Fruit fly (Drosophila melanogaster) whole organism, embryonic: ENCODE results near the gene CG10874.

Experiments
- Blimp-1 ChIP-seq: fragments of 200-800 bp; sonication (Bioruptor generic); optimal IDR thresholded peaks from 3 replicates; lab custom pipeline; 2018; ENCODE audit warnings: missing biosample characterization, missing genetic modification characterization, mild to moderate bottlenecking, moderate library complexity, missing genetic modification reagents
- BtbVII ChIP-seq: fragments of 200-800 bp; sonication (Bioruptor generic); optimal IDR thresholded peaks from 3 replicates; lab custom pipeline; 2017; ENCODE audit warnings: missing biosample characterization, mild to moderate bottlenecking, missing genetic modification characterization
- CG10431 ChIP-seq: fragments of 200-800 bp; sonication (Bioruptor generic); optimal IDR thresholded peaks from 3 replicates; lab custom pipeline; 2018; ENCODE audit warnings: missing biosample characterization, mild to moderate bottlenecking, missing genetic modification characterization
- CG13894 ChIP-seq: fragments of 200-800 bp; sonication (Bioruptor generic); optimal IDR thresholded peaks from 3 replicates; lab custom pipeline; 2018; ENCODE audit warnings: missing biosample characterization, mild to moderate bottlenecking, missing genetic modification characterization, moderate library complexity
- CG14050 ChIP-seq: fragments of 200-800 bp; sonication (Bioruptor generic); IDR thresholded peaks from 3 replicates; pipeline ENCODE4 v1.3.6; 2022; ENCODE audit warnings: missing biosample characterization, missing genetic modification characterization
- CG15696 ChIP-seq: fragments of 200-800 bp; sonication (Bioruptor generic); optimal IDR thresholded peaks from 2 replicates; lab custom pipeline; 2019; ENCODE audit warnings: missing biosample characterization, mild to moderate bottlenecking, missing genetic modification characterization, moderate library complexity
- CG1603 ChIP-seq: fragments of 200-800 bp; sonication (Bioruptor generic); optimal IDR thresholded peaks from 2 replicates; lab custom pipeline; 2019; ENCODE audit warnings: missing biosample characterization, mild to moderate bottlenecking, missing genetic modification characterization, moderate library complexity
- CG18764 ChIP-seq: fragments of 200-800 bp; sonication (Bioruptor generic); optimal IDR thresholded peaks from 3 replicates; lab custom pipeline; 2016; ENCODE audit warnings: missing biosample characterization, missing genetic modification characterization
- CG2116 ChIP-seq: fragments of 200-800 bp; sonication (Bioruptor generic); optimal IDR thresholded peaks from 3 replicates; lab custom pipeline; 2018; ENCODE audit warnings: missing biosample characterization, mild to moderate bottlenecking, missing genetic modification characterization
- CG30020 ChIP-seq: fragments of 200-800 bp; optimal IDR thresholded peaks from 2 replicates; lab custom pipeline; 2019; ENCODE audit warnings: missing biosample characterization, mild to moderate bottlenecking, missing genetic modification characterization, moderate library complexity
- CG42726 ChIP-seq: fragments of 200-800 bp; sonication (Bioruptor generic); IDR thresholded peaks from 2 replicates; pipeline ENCODE4 v1.3.6; 2022; ENCODE audit warnings: missing biosample characterization, missing genetic modification characterization; ENCODE audit not compliant: partially characterized antibody
- CG4404 ChIP-seq: fragments of 200-800 bp; sonication (Bioruptor generic); IDR thresholded peaks from 2 replicates; pipeline ENCODE4 v1.3.6; 2022; ENCODE audit warnings: missing biosample characterization, missing genetic modification characterization
- CG4854 ChIP-seq: fragments of 200-800 bp; sonication (Bioruptor generic); optimal IDR thresholded peaks from 2 replicates; lab custom pipeline; 2016; ENCODE audit warnings: missing biosample characterization, missing genetic modification characterization, inconsistent platforms
- CG6175 ChIP-seq: fragments of 200-800 bp; sonication (Bioruptor generic); IDR thresholded peaks from 3 replicates; pipeline ENCODE4 v1.3.6; 2022; ENCODE audit warnings: missing biosample characterization, missing genetic modification characterization
- CG6654 ChIP-seq: fragments of 200-800 bp; sonication (Bioruptor generic); optimal IDR thresholded peaks from 2 replicates; lab custom pipeline; 2017; ENCODE audit warnings: missing biosample characterization, mild to moderate bottlenecking, missing genetic modification characterization
- CG8388 ChIP-seq: fragments of 200-800 bp; sonication (Bioruptor generic); optimal IDR thresholded peaks from 2 replicates; lab custom pipeline; 2019; ENCODE audit warnings: missing biosample characterization, mild to moderate bottlenecking, missing genetic modification characterization, moderate library complexity
- CG9727 ChIP-seq: fragments of 200-800 bp; sonication (Bioruptor generic); optimal IDR thresholded peaks from 3 replicates; lab custom pipeline; 2017; ENCODE audit warnings: missing biosample characterization, mild to moderate bottlenecking, missing genetic modification characterization
- D19B ChIP-seq: fragments of 200-800 bp; sonication (Bioruptor generic); optimal IDR thresholded peaks from 2 replicates; lab custom pipeline; 2017; ENCODE audit warnings: missing biosample characterization, mild to moderate bottlenecking, missing genetic modification characterization
- Dad ChIP-seq: fragments of 200-800 bp; sonication (Bioruptor generic); optimal IDR thresholded peaks from 3 replicates; lab custom pipeline; 2016; ENCODE audit warnings: missing biosample characterization, missing genetic modification characterization
- Doc2 ChIP-seq: fragments of 200-800 bp; sonication (Bioruptor generic); IDR thresholded peaks from 2 replicates; pipeline ENCODE4 v1.3.6; 2022; ENCODE audit warnings: missing biosample characterization, missing genetic modification characterization
- Drgx ChIP-seq: fragments of 200-800 bp; sonication (Bioruptor generic); IDR thresholded peaks from 2 replicates; pipeline ENCODE4 v1.3.6; 2022; ENCODE audit warnings: missing biosample characterization, missing genetic modification characterization
- Fer3 ChIP-seq: fragments of 200-800 bp; sonication (Bioruptor generic); optimal IDR thresholded peaks from 2 replicates; lab custom pipeline; 2018; ENCODE audit warnings: missing biosample characterization, mild to moderate bottlenecking, missing genetic modification characterization, moderate library complexity
- Gug ChIP-seq: fragments of 200-800 bp; sonication (Bioruptor generic); IDR thresholded peaks from 4 replicates; pipeline ENCODE4 v1.3.6; 2022; ENCODE audit warnings: missing biosample characterization, missing genetic modification characterization
- HLH3B ChIP-seq: fragments of 200-800 bp; sonication (Bioruptor generic); IDR thresholded peaks from 2 replicates; pipeline ENCODE4 v1.3.6; 2022; ENCODE audit warnings: missing biosample characterization, missing genetic modification characterization
- Kr ChIP-seq: fragments of 200-800 bp; sonication (Bioruptor generic); optimal IDR thresholded peaks from 2 replicates; lab custom pipeline; 2017; ENCODE audit warnings: missing biosample characterization, mild to moderate bottlenecking, missing genetic modification characterization
- NC2β ChIP-seq: fragments of 200-800 bp; sonication (Bioruptor generic); optimal IDR thresholded peaks from 2 replicates; lab custom pipeline; 2016; ENCODE audit warnings: missing biosample characterization, missing genetic modification characterization
- Optix ChIP-seq: fragments of 200-800 bp; sonication (Bioruptor generic); IDR thresholded peaks from 3 replicates; pipeline ENCODE4 v1.3.6; 2022; ENCODE audit warnings: missing biosample characterization, missing genetic modification characterization
- Poxn ChIP-seq: fragments of 200-800 bp; sonication (Bioruptor generic); IDR thresholded peaks from 2 replicates; pipeline ENCODE4 v1.3.6; 2022; ENCODE audit warnings: missing biosample characterization, missing genetic modification characterization
- Ravus ChIP-seq: fragments of 200-800 bp; sonication (Bioruptor generic); IDR thresholded peaks from 2 replicates; pipeline ENCODE4 v1.3.6; 2022; ENCODE audit warnings: missing biosample characterization, missing genetic modification characterization
- al ChIP-seq: fragments of 200-800 bp; sonication (Bioruptor generic); IDR thresholded peaks from 2 replicates; pipeline ENCODE4 v1.3.6; 2022; ENCODE audit warnings: missing biosample characterization, missing genetic modification characterization
- amos ChIP-seq: fragments of 200-800 bp; sonication (Bioruptor generic); IDR thresholded peaks from 2 replicates; pipeline ENCODE4 v1.3.6; 2022; ENCODE audit warnings: missing biosample characterization, missing genetic modification characterization; ENCODE audit not compliant: partially characterized antibody
- ap ChIP-seq: fragments of 200-800 bp; sonication (Bioruptor generic); IDR thresholded peaks from 2 replicates; pipeline ENCODE4 v1.3.6; 2022; ENCODE audit warnings: missing biosample characterization, missing genetic modification characterization
- ase ChIP-seq: fragments of 200-800 bp; sonication (Bioruptor generic); IDR thresholded peaks from 3 replicates; pipeline ENCODE4 v1.3.6; 2022; ENCODE audit warnings: missing biosample characterization, missing genetic modification characterization
- cas ChIP-seq: fragments of 200-800 bp; sonication (Bioruptor generic); IDR thresholded peaks from 2 replicates; pipeline ENCODE4 v1.3.6; 2022; ENCODE audit warnings: missing biosample characterization, missing genetic modification characterization
- chinmo ChIP-seq: fragments of 200-800 bp; sonication (Bioruptor generic); IDR thresholded peaks from 4 replicates; pipeline ENCODE4 v1.3.6; 2022; ENCODE audit warnings: missing biosample characterization, missing genetic modification characterization; ENCODE audit not compliant: partially characterized antibody
- dan ChIP-seq: fragments of 200-800 bp; sonication (Bioruptor generic); IDR thresholded peaks from 2 replicates; pipeline ENCODE4 v1.3.6; 2022; ENCODE audit warnings: missing biosample characterization, missing genetic modification characterization
- danr ChIP-seq: fragments of 200-800 bp; sonication (Bioruptor generic); IDR thresholded peaks from 2 replicates; pipeline ENCODE4 v1.3.6; 2022; ENCODE audit warnings: missing biosample characterization, missing genetic modification characterization
- dysf ChIP-seq: fragments of 200-800 bp; sonication (Bioruptor generic); IDR thresholded peaks from 3 replicates; pipeline ENCODE4 v1.3.6; 2022; ENCODE audit warnings: missing biosample characterization, missing genetic modification characterization
- ems ChIP-seq: fragments of 200-800 bp; sonication (Bioruptor generic); optimal IDR thresholded peaks from 3 replicates; lab custom pipeline; 2016; ENCODE audit warnings: missing biosample characterization, missing genetic modification characterization
- exex ChIP-seq: fragments of 200-800 bp; sonication (Bioruptor generic); optimal IDR thresholded peaks from 4 replicates; lab custom pipeline; 2018; ENCODE audit warnings: missing biosample characterization, mild to moderate bottlenecking, missing genetic modification characterization, moderate library complexity
- jigr1 ChIP-seq: fragments of 200-800 bp; sonication (Bioruptor generic); IDR thresholded peaks from 3 replicates; pipeline ENCODE4 v1.3.6; 2022; ENCODE audit warnings: missing biosample characterization, missing genetic modification characterization
- kay ChIP-seq: fragments of 200-800 bp; sonication (Bioruptor generic); optimal IDR thresholded peaks from 2 replicates; lab custom pipeline; 2016; ENCODE audit warnings: missing biosample characterization, missing genetic modification characterization
- nmo ChIP-seq: fragments of 200-800 bp; sonication (Bioruptor generic); optimal IDR thresholded peaks from 2 replicates; lab custom pipeline; 2018; ENCODE audit warnings: missing biosample characterization, mild to moderate bottlenecking, missing genetic modification characterization, moderate library complexity
- salm ChIP-seq: fragments of 200-800 bp; sonication (Bioruptor generic); optimal IDR thresholded peaks from 2 replicates; lab custom pipeline; 2018; ENCODE audit warnings: missing biosample characterization, mild to moderate bottlenecking, missing genetic modification characterization
- sima ChIP-seq: fragments of 200-800 bp; sonication (Bioruptor generic); optimal IDR thresholded peaks from 2 replicates; lab custom pipeline; 2016; ENCODE audit warnings: missing biosample characterization, missing genetic modification characterization
- sqz ChIP-seq: fragments of 200-800 bp; sonication (Bioruptor generic); optimal IDR thresholded peaks from 3 replicates; lab custom pipeline; 2018; ENCODE audit warnings: missing biosample characterization, mild to moderate bottlenecking, missing genetic modification characterization
- tap ChIP-seq: fragments of 200-800 bp; optimal IDR thresholded peaks from 3 replicates; lab custom pipeline; 2019; ENCODE audit warnings: missing biosample characterization, mild to moderate bottlenecking, missing genetic modification characterization, moderate library complexity
- unc-4 ChIP-seq: fragments of 200-800 bp; sonication (Bioruptor generic); IDR thresholded peaks from 2 replicates; pipeline ENCODE4 v1.3.6; 2022; ENCODE audit warnings: missing biosample characterization, missing genetic modification characterization; ENCODE audit not compliant: partially characterized antibody
- vfl ChIP-seq: fragments of 200-800 bp; sonication (Bioruptor generic); optimal IDR thresholded peaks from 2 replicates; lab custom pipeline; 2016; ENCODE audit warnings: missing biosample characterization, missing genetic modification characterization

Gene CG10874

dm6 chr2L:2161244-2162243, 30.6 kb downstream of the CG10874 start (continued):
- TF ChIP-seq CG30020 (tag; lab: Kevin White, UChicago) (no peak), HLH3B (GFP tag; lab: Robert Waterston, UW) (peak; percentile 39; the same call in 1 of the 2 replicates), amos (GFP tag; lab: Robert Waterston, UW) (no peak), tap (no peak), exex (tag; lab: Kevin White, UChicago) (no peak), CG2116 (GFP tag; lab: Kevin White, UChicago) (no peak), CG10431 (GFP tag; lab: Kevin White, UChicago) (no peak), danr (GFP tag; lab: Robert Waterston, UW) (no peak), salm (tag; lab: Kevin White, UChicago) (no peak), Blimp-1 (GFP tag; lab: Kevin White, UChicago) (no peak), Drgx (GFP tag; lab: Robert Waterston, UW) (0 out of 2 replicates have a peak, but pooled peaks have one; percentile 21), CG15696 (no peak), CG1603 (no peak), D19B (GFP tag; lab: Kevin White, UChicago) (no peak), CG6654 (GFP tag; lab: Kevin White, UChicago) (peak; percentile 35), chinmo (GFP tag; lab: Robert Waterston, UW) (peak; percentile 92; the same call in 3 of the 4 replicates), CG14050 (no peak), CG4854 (GFP tag; lab: Kevin White, UChicago) (no peak), CG6175 (GFP tag; lab: Robert Waterston, UW) (peak; percentile 87; the same call in 2 of the 3 replicates), unc-4 (GFP tag; lab: Robert Waterston, UW) (no peak), ap (GFP tag; lab: Robert Waterston, UW) (peak; percentile 34; the same call in 1 of the 2 replicates), CG4404 (GFP tag; lab: Robert Waterston, UW) (peak; percentile 36; the same call in 1 of the 2 replicates), nmo (GFP tag; lab: Kevin White, UChicago) (peak; percentile 65), sqz (GFP tag; lab: Kevin White, UChicago) (peak; percentile 94), Poxn (GFP tag; lab: Robert Waterston, UW) (no peak), Ravus (GFP tag; lab: Robert Waterston, UW) (no peak), al (GFP tag; lab: Robert Waterston, UW) (no peak), jigr1 (no peak), cas (GFP tag; lab: Robert Waterston, UW) (no peak), CG9727 (GFP tag; lab: Kevin White, UChicago) (peak; percentile 58), CG8388 (GFP tag; lab: Kevin White, UChicago) (peak; percentile 11), BtbVII (GFP tag; lab: Kevin White, UChicago) (no peak), Doc2 (GFP tag; lab: Robert Waterston, UW) (no peak), CG18764 (peak; percentile 25), sima (no peak), NC2β (GFP tag; lab: Kevin White, UChicago) (no peak), Fer3 (tag; lab: Kevin White, UChicago) (no peak), Optix (no peak), dysf (peak; percentile 51; the same call in 2 of the 3 replicates), Gug (GFP tag; lab: Robert Waterston, UW) (no peak), ems (peak; percentile 21), vfl (GFP tag; lab: Kevin White, UChicago) (peak; percentile 22), dan (no peak), Kr (GFP tag; lab: Kevin White, UChicago) (no peak), CG13894 (tag; lab: Kevin White, UChicago) (no peak), kay (GFP tag; lab: Kevin White, UChicago) (peak; percentile 83), ase (GFP tag; lab: Robert Waterston, UW) (no peak), CG42726 (GFP tag; lab: Robert Waterston, UW) (0 out of 2 replicates have a peak, but pooled peaks have one; percentile 34), Dad (GFP tag; lab: Kevin White, UChicago) (no peak)
